Worm (Caenorhabditis elegans): Measurements from ENCODE around the gene F54H12.4.

ce11 chrIII:7928549-7929129 lies 33.9 kb downstream of the F54H12.4 start, which contains the start of the genes C29E4.13 and npp-15:
- no peak for TF ChIP-seq madf-3 (GFP tag; IDR thresholded peaks at IDR 0.05)
- TF ChIP-seq mes-4 (tag; optimal IDR thresholded peaks at IDR 0.05): no peak
- TF ChIP-seq lag-1 (GFP tag; IDR thresholded peaks at IDR 0.05): no peak
- TF ChIP-seq rcor-1 (GFP tag; IDR thresholded peaks at IDR 0.05): no peak
- TF ChIP-seq ceh-100 (GFP tag; IDR thresholded peaks at IDR 0.05): no peak
- no peak for TF ChIP-seq nhr-90 (tag; optimal IDR thresholded peaks at IDR 0.05)
- no peak for TF ChIP-seq egl-44 (GFP tag; IDR thresholded peaks at IDR 0.05)
- TF ChIP-seq nhr-120 (GFP tag; IDR thresholded peaks at IDR 0.05): no peak
- TF ChIP-seq hsf-1 (GFP tag; IDR thresholded peaks at IDR 0.05): no peak
- no peak for TF ChIP-seq unc-62 (GFP tag; optimal IDR thresholded peaks at IDR 0.05)
- peak; percentile 55 for TF ChIP-seq madf-8 (GFP tag; conservative IDR thresholded peaks at IDR 0.05)
- no peak for TF ChIP-seq ccch-3 (GFP tag; optimal IDR thresholded peaks at IDR 0.05)
- no peak for TF ChIP-seq Y79H2A.3 (GFP tag; conservative IDR thresholded peaks at IDR 0.05)
